Worm (Caenorhabditis elegans): ENCODE results near the gene clec-121.

ce11 chrII:3067447-3067846, 34.7 kb upstream of the clec-121 start:
- TF ChIP-seq W03F9.2 (tag; optimal IDR thresholded peaks at IDR 0.05) = no peak
- TF ChIP-seq dao-5 (tag; optimal IDR thresholded peaks at IDR 0.05) = no peak
- no peak for TF ChIP-seq him-1 (tag; optimal IDR thresholded peaks at IDR 0.05)

Measured in whole organism, L4/young adult.